Fruit fly (Drosophila melanogaster): ENCODE data around the gene CG32720.
A peak's percentile ranks its signal among the peaks of the same experiment; 100 is the strongest.

CG32720 gene

DNA sequence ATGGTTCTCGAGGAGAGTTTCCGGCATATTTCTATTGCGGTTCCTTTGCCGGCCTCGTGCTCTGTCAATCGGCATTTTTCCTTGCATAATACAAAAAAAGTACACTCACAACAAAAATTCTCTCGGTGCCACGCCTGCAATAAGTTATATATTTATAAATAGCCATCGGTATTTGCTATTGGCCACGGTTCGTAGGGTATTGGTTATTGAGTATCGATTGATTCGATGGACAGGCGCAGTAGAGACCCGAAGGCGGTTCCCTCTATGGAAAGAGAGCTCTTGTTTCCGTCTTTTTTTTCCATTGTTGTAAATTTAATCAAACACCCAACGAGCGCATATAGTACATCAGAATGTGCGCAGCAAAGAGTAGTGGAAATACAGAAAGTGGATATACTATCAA is 24.0 kb downstream of the CG32720 start:
- no peak for TF ChIP-seq rgr (GFP tag; optimal IDR thresholded peaks at IDR 0.05)
- TF ChIP-seq sage (GFP tag; optimal IDR thresholded peaks at IDR 0.05), result no peak
- TF ChIP-seq Sp1 (GFP tag; optimal IDR thresholded peaks at IDR 0.05), result no peak
- no peak for TF ChIP-seq N (GFP tag; optimal IDR thresholded peaks at IDR 0.05)
- no peak for TF ChIP-seq HLH106 (tag; optimal IDR thresholded peaks at IDR 0.05)
- TF ChIP-seq Myc (optimal IDR thresholded peaks at IDR 0.05), result no peak
- no peak for TF ChIP-seq dmrt93B (GFP tag; optimal IDR thresholded peaks at IDR 0.05)
- TF ChIP-seq Hnf4 (GFP tag; optimal IDR thresholded peaks at IDR 0.05), result no peak
- TF ChIP-seq CG32264 (GFP tag; optimal IDR thresholded peaks at IDR 0.05), result no peak

DNA sequence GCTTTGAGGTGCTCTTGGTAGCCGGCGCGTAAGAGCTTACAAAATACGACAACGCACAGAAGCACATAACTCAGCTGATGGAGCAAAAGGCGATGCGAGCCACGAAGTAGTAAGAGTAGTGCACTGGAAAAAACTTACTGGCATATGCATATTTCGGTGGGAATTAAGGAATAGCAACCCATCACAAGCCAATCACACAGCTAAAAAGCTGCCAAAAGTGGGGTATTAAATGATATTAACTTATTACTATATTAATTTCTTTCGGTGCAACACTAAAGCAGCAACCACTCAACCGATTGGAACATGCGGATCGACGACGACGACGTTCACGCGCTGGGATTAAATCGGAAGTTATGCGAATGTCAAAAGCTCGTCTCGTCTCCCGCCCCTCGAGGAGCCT is 45.8 kb downstream of the CG32720 start:
- TF ChIP-seq br (GFP tag; optimal IDR thresholded peaks at IDR 0.05) (peak; percentile 58), dmrt93B (GFP tag; optimal IDR thresholded peaks at IDR 0.05) (peak; percentile 56), dl (GFP tag; optimal IDR thresholded peaks at IDR 0.05; ENCODE audit: insufficient read depth in 1 of 2, partially characterized antibody in 2 of 2) (no peak), N (GFP tag; optimal IDR thresholded peaks at IDR 0.05) (no peak), woc (GFP tag; optimal IDR thresholded peaks at IDR 0.05) (no peak), Sp1 (GFP tag; optimal IDR thresholded peaks at IDR 0.05) (peak; percentile 55), pan (optimal IDR thresholded peaks at IDR 0.05) (no peak), foxo (GFP tag; optimal IDR thresholded peaks at IDR 0.05) (peak in 1 of 2 experiments; percentile 69), Jra (GFP tag; optimal IDR thresholded peaks at IDR 0.05) (no peak), brk (GFP tag; optimal IDR thresholded peaks at IDR 0.05) (no peak), CrebA (GFP tag; optimal IDR thresholded peaks at IDR 0.05; ENCODE audit: borderline replicate concordance) (no peak), sv (GFP tag; optimal IDR thresholded peaks at IDR 0.05) (no peak), h (GFP tag; optimal IDR thresholded peaks at IDR 0.05) (peak; percentile 68), GATAd (GFP tag; optimal IDR thresholded peaks at IDR 0.05) (no peak), rgr (GFP tag; optimal IDR thresholded peaks at IDR 0.05) (peak; percentile 56), Hnf4 (GFP tag; optimal IDR thresholded peaks at IDR 0.05) (peak; percentile 34), ey (GFP tag; optimal IDR thresholded peaks at IDR 0.05) (peak; percentile 34), CG32264 (GFP tag; optimal IDR thresholded peaks at IDR 0.05) (no peak), OdsH (GFP tag; optimal IDR thresholded peaks at IDR 0.05) (peak; percentile 58), fru (GFP tag; optimal IDR thresholded peaks at IDR 0.05) (peak; percentile 68), Myc (optimal IDR thresholded peaks at IDR 0.05) (no peak), Vsx2 (GFP tag; optimal IDR thresholded peaks at IDR 0.05; ENCODE audit: partially characterized antibody) (no peak), tai (GFP tag; optimal IDR thresholded peaks at IDR 0.05) (no peak), usp (GFP tag; optimal IDR thresholded peaks at IDR 0.05) (no peak), Dfd (GFP tag; optimal IDR thresholded peaks at IDR 0.05) (no peak), Abd-B (GFP tag; optimal IDR thresholded peaks at IDR 0.05) (no peak), Rel (GFP tag; optimal IDR thresholded peaks at IDR 0.05) (no peak), Rel (tag; optimal IDR thresholded peaks at IDR 0.05) (no peak), dsf (GFP tag; optimal IDR thresholded peaks at IDR 0.05; ENCODE audit: borderline replicate concordance) (no peak), Hr78 (GFP tag; optimal IDR thresholded peaks at IDR 0.05) (no peak), CG9705 (GFP tag; optimal IDR thresholded peaks at IDR 0.05) (no peak), psq (GFP tag; optimal IDR thresholded peaks at IDR 0.05) (peak; percentile 56), lola (GFP tag; optimal IDR thresholded peaks at IDR 0.05) (no peak), Hr83 (GFP tag; optimal IDR thresholded peaks at IDR 0.05; ENCODE audit: poor library complexity, severe bottlenecking) (no peak), HLH106 (tag; optimal IDR thresholded peaks at IDR 0.05) (peak; percentile 72), Mio (GFP tag; optimal IDR thresholded peaks at IDR 0.05) (no peak), jim (GFP tag; optimal IDR thresholded peaks at IDR 0.05) (no peak), sage (GFP tag; optimal IDR thresholded peaks at IDR 0.05) (no peak), Dif (GFP tag; optimal IDR thresholded peaks at IDR 0.05; ENCODE audit: partially characterized antibody) (no peak)

DNA sequence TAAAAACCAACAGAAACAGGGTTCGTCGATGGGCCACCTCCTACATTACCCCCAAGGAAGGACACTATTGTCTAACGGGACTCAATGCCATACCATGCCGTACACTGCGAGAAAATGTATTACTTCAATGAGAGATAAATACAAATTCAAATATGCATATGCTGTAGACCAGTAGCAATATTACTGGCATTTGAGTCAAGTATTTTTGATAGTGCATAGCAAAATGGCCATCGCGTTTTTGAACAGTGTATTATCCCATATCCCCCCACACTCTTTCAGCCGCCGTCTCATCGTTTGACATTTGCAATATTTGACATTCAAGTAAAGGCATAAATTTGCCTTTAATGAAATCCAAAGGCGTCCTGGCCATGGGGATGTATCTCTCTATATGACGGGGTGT is 48.5 kb downstream of the CG32720 start:
- TF ChIP-seq dmrt93B (GFP tag; optimal IDR thresholded peaks at IDR 0.05), result no peak
- TF ChIP-seq psq (GFP tag; optimal IDR thresholded peaks at IDR 0.05), result no peak

Measured in whole organism, wandering third instar larva.